Worm (Caenorhabditis elegans): ENCODE results near the gene his-24.

Gene his-24

DNA sequence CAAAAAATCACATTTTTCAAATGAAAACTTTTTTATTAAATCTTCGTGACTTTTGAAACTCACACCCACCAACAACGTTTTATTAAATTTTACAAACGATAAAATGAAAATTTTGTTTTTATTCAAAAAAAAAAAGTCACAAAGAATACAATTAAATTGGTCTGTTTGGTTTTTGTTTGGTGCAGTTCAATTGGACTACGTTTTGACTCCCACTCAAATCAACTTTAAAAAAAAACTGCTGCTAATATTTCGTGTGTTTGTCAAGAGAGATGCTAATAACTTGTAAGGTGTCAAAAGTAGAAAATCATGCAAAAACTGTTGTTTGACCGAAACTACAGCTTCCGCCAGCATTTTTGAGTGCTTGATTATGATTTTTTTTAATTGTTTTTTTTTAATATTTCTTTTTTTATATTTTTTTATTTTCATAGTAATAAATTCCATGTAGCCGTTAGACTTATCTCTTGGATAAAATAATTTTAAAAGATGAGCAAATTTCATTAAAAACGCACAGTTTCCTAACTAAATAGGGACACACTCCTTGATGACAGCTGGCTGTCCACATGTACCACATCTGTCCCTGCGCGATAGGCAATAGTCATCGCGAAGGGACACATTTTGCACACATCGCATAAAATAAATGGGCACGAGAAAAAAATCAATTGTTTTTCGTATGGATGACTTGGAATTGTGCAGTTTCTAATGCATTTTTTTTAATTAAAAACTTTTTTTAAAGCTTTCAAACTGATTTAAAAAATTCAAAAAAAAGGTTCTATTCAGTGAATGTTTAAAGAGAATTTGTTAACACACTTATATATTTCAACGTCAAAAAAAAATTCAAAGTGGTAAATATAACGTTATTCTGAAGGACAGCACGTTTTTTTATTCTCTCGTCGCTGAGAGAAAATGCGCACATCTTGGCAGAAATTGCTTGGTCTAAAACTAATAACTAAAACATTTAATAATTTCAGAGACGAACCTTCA, 35.7 kb downstream of the his-24 start (continued):
- TF ChIP-seq egl-18 (GFP tag; IDR thresholded peaks at IDR 0.05) (peak; percentile 97), unc-62 (GFP tag; optimal IDR thresholded peaks at IDR 0.05) (peak; percentile 79), egl-44 (GFP tag; IDR thresholded peaks at IDR 0.05) (peak; percentile 95), mes-4 (tag; optimal IDR thresholded peaks at IDR 0.05) (no peak), lsy-27 (tag; optimal IDR thresholded peaks at IDR 0.05; ENCODE audit: borderline replicate concordance, insufficient read depth) (peak; percentile 66), cebp-2 (GFP tag; IDR thresholded peaks at IDR 0.05) (peak; percentile 98), mcd-1 (GFP tag; IDR thresholded peaks at IDR 0.05) (peak; percentile 92), akir-1 (GFP tag; optimal IDR thresholded peaks at IDR 0.05) (peak; percentile 72), gei-17 (GFP tag; optimal IDR thresholded peaks at IDR 0.05) (peak; percentile 98), let-526 (GFP tag; IDR thresholded peaks at IDR 0.05) (peak; percentile 95), rpc-1 (optimal IDR thresholded peaks at IDR 0.05) (peak; percentile 17), rpc-1 (tag; optimal IDR thresholded peaks at IDR 0.05) (no peak), Y53F4B.3 (GFP tag; IDR thresholded peaks at IDR 0.05) (no peak), dpff-1 (tag; optimal IDR thresholded peaks at IDR 0.05) (peak; percentile 94), aptf-2 (GFP tag; conservative IDR thresholded peaks at IDR 0.05) (no peak), ztf-3 (GFP tag; optimal IDR thresholded peaks at IDR 0.05) (peak; percentile 95), tbp1 (GFP tag; optimal IDR thresholded peaks at IDR 0.05) (peak; percentile 79), nhr-80 (tag; optimal IDR thresholded peaks at IDR 0.05) (peak; percentile 95), ztf-6 (GFP tag; IDR thresholded peaks at IDR 0.05) (peak; percentile 91), madf-3 (GFP tag; IDR thresholded peaks at IDR 0.05) (peak; percentile 88), attf-6 (GFP tag; IDR thresholded peaks at IDR 0.05) (peak; percentile 61; the same call in 1 of the 2 replicates), madf-10 (tag; optimal IDR thresholded peaks at IDR 0.05) (peak; percentile 97), lsl-1 (GFP tag; optimal IDR thresholded peaks at IDR 0.05) (peak; percentile 18), T07F8.4 (tag; optimal IDR thresholded peaks at IDR 0.05) (peak; percentile 95), F57A8.1 (GFP tag; optimal IDR thresholded peaks at IDR 0.05) (peak; percentile 95), nfya-2 (GFP tag; IDR thresholded peaks at IDR 0.05) (no peak), K11D2.4 (GFP tag; IDR thresholded peaks at IDR 0.05) (peak; percentile 100), Y67H2A.10 (GFP tag; conservative IDR thresholded peaks at IDR 0.05) (peak; percentile 48; the same call in 1 of the 2 replicates), F49E8.2 (tag; optimal IDR thresholded peaks at IDR 0.05; ENCODE audit: insufficient read depth) (no peak), ccch-3 (GFP tag; optimal IDR thresholded peaks at IDR 0.05) (peak; percentile 87), sdz-38 (tag; optimal IDR thresholded peaks at IDR 0.05) (no peak), D2030.7 (GFP tag; IDR thresholded peaks at IDR 0.05) (no peak), ztf-18 (tag; optimal IDR thresholded peaks at IDR 0.05) (peak; percentile 80), F57C9.4 (tag; optimal IDR thresholded peaks at IDR 0.05) (peak; percentile 81), ceh-40 (GFP tag; IDR thresholded peaks at IDR 0.05) (no peak), ama-1 (optimal IDR thresholded peaks at IDR 0.05) (no peak), ama-1 (GFP tag; optimal IDR thresholded peaks at IDR 0.05) (peak in 1 of 2 experiments; percentile 92), cebp-1 (GFP tag; IDR thresholded peaks at IDR 0.05) (peak; percentile 82), cebp-1 (tag; optimal IDR thresholded peaks at IDR 0.05) (peak; percentile 98), hmg-20 (GFP tag; IDR thresholded peaks at IDR 0.05) (peak; percentile 97), rec-8 (tag; optimal IDR thresholded peaks at IDR 0.05) (peak in 1 of 2 experiments; percentile 34), attf-5 (GFP tag; optimal IDR thresholded peaks at IDR 0.05) (peak; percentile 70), dpl-1 (GFP tag; optimal IDR thresholded peaks at IDR 0.05) (no peak), lin-40 (tag; optimal IDR thresholded peaks at IDR 0.05) (peak; percentile 100), Y95B8A.8 (GFP tag; IDR thresholded peaks at IDR 0.05) (0 out of 2 replicates have a peak, but pooled peaks have one; percentile 64), die-1 (tag; optimal IDR thresholded peaks at IDR 0.05) (peak; percentile 59), ztf-25 (GFP tag; IDR thresholded peaks at IDR 0.05) (no peak)
